Fruit fly (Drosophila melanogaster) whole organism, embryonic: ENCODE data around the gene CycB3.
A peak's percentile ranks its signal among the peaks of the same experiment; 100 is the strongest.

Source experiments
- BEAF-32 ChIP-seq: fragments of 200-800 bp; sonication (Bioruptor generic); optimal IDR thresholded peaks from 3 replicates; lab custom pipeline; 2017; ENCODE audit warnings: missing biosample characterization, missing genetic modification characterization, mild to moderate bottlenecking, moderate library complexity, missing genetic modification reagents
- Bgb ChIP-seq: fragments of 200-800 bp; sonication (Bioruptor generic); IDR thresholded peaks from 2 replicates; pipeline ENCODE4 v1.3.6; 2022; ENCODE audit warnings: missing biosample characterization, missing genetic modification characterization; ENCODE audit not compliant: partially characterized antibody
- CG10267 ChIP-seq: fragments of 200-800 bp; sonication (Bioruptor generic); optimal IDR thresholded peaks from 2 replicates; lab custom pipeline; 2018; ENCODE audit warnings: missing biosample characterization, mild to moderate bottlenecking, missing genetic modification characterization, moderate library complexity
- CG10366 ChIP-seq: fragments of 200-800 bp; sonication (Bioruptor generic); IDR thresholded peaks from 2 replicates; pipeline ENCODE4 v1.3.6; 2022; ENCODE audit warnings: missing biosample characterization, missing genetic modification characterization
- CG11247 ChIP-seq: fragments of 200-800 bp; sonication (Bioruptor generic); IDR thresholded peaks from 2 replicates; pipeline ENCODE4 v1.3.6; 2022; ENCODE audit warnings: missing biosample characterization, missing genetic modification characterization
- CG11456 ChIP-seq: fragments of 200-800 bp; sonication (Bioruptor generic); IDR thresholded peaks from 3 replicates; pipeline ENCODE4 v1.3.6; 2022; ENCODE audit warnings: missing biosample characterization, missing genetic modification characterization
- CG12071 ChIP-seq: fragments of 200-800 bp; sonication (Bioruptor generic); optimal IDR thresholded peaks from 3 replicates; lab custom pipeline; 2018; ENCODE audit warnings: missing biosample characterization, mild to moderate bottlenecking, missing genetic modification characterization
- CG12155 ChIP-seq: fragments of 200-800 bp; sonication (Bioruptor generic); optimal IDR thresholded peaks from 3 replicates; lab custom pipeline; 2016; ENCODE audit warnings: missing biosample characterization, missing genetic modification characterization
- CG12299 ChIP-seq: fragments of 200-800 bp; sonication (Bioruptor generic); optimal IDR thresholded peaks from 2 replicates; lab custom pipeline; 2018; ENCODE audit warnings: missing biosample characterization, mild to moderate bottlenecking, missing genetic modification characterization
- CG12769 ChIP-seq: fragments of 200-800 bp; sonication (Bioruptor generic); optimal IDR thresholded peaks from 2 replicates; lab custom pipeline; 2019; ENCODE audit warnings: missing biosample characterization, mild to moderate bottlenecking, missing genetic modification characterization, moderate library complexity
- CG16863 ChIP-seq: fragments of 200-800 bp; sonication (Bioruptor generic); optimal IDR thresholded peaks from 3 replicates; lab custom pipeline; 2016; ENCODE audit warnings: missing biosample characterization, missing genetic modification characterization
- CG17359 ChIP-seq: fragments of 200-800 bp; sonication (Bioruptor generic); optimal IDR thresholded peaks from 3 replicates; lab custom pipeline; 2018; ENCODE audit warnings: missing biosample characterization, mild to moderate bottlenecking, missing genetic modification characterization, moderate library complexity
- CG17912 ChIP-seq: fragments of 200-800 bp; sonication (Bioruptor generic); optimal IDR thresholded peaks from 2 replicates; lab custom pipeline; 2018; ENCODE audit warnings: missing biosample characterization, mild to moderate bottlenecking, missing genetic modification characterization
- CG1792 ChIP-seq: fragments of 200-800 bp; sonication (Bioruptor generic); optimal IDR thresholded peaks from 2 replicates; lab custom pipeline; 2016; ENCODE audit warnings: missing biosample characterization, missing genetic modification characterization
- CG18011 ChIP-seq: fragments of 200-800 bp; sonication (Bioruptor generic); optimal IDR thresholded peaks from 2 replicates; lab custom pipeline; 2017; ENCODE audit warnings: missing biosample characterization, missing genetic modification characterization, mild to moderate bottlenecking, moderate library complexity, missing genotype
- CG31388 ChIP-seq: fragments of 200-800 bp; sonication (Bioruptor generic); optimal IDR thresholded peaks from 2 replicates; lab custom pipeline; 2016; ENCODE audit warnings: missing biosample characterization, missing genetic modification characterization
- CG7372 ChIP-seq: fragments of 200-800 bp; sonication (Bioruptor generic); IDR thresholded peaks from 2 replicates; pipeline ENCODE4 v1.3.6; 2022; ENCODE audit warnings: missing biosample characterization, missing genetic modification characterization
- CG7987 ChIP-seq: fragments of 200-800 bp; sonication (Bioruptor generic); optimal IDR thresholded peaks from 2 replicates; lab custom pipeline; 2018; ENCODE audit warnings: missing biosample characterization, mild to moderate bottlenecking, missing genetic modification characterization, moderate library complexity
- D19A ChIP-seq: fragments of 200-800 bp; optimal IDR thresholded peaks from 3 replicates; lab custom pipeline; 2019; ENCODE audit warnings: missing biosample characterization, mild to moderate bottlenecking, missing genetic modification characterization, moderate library complexity
- Deaf1 ChIP-seq: fragments of 200-800 bp; optimal IDR thresholded peaks from 3 replicates; lab custom pipeline; 2019; ENCODE audit warnings: missing biosample characterization, mild to moderate bottlenecking, missing genetic modification characterization, moderate library complexity
- Dll ChIP-seq: fragments of 200-800 bp; sonication (Bioruptor generic); IDR thresholded peaks from 4 replicates; pipeline ENCODE4 v1.3.6; 2022; ENCODE audit warnings: missing biosample characterization, missing genetic modification characterization; ENCODE audit not compliant: partially characterized antibody
- E2f1 ChIP-seq: fragments of 200-800 bp; sonication (Bioruptor generic); IDR thresholded peaks from 2 replicates; pipeline ENCODE4 v1.3.6; 2022; ENCODE audit warnings: missing biosample characterization, missing genetic modification characterization
- Ets97D ChIP-seq: fragments of 200-800 bp; sonication (Bioruptor generic); optimal IDR thresholded peaks from 3 replicates; lab custom pipeline; 2016; ENCODE audit warnings: missing biosample characterization, missing genetic modification characterization
- Hmr ChIP-seq: fragments of 200-800 bp; sonication (Bioruptor generic); optimal IDR thresholded peaks from 3 replicates; lab custom pipeline; 2017; ENCODE audit warnings: mild to moderate bottlenecking, missing biosample characterization, missing genetic modification reagents, missing genetic modification characterization
- PHDP ChIP-seq: fragments of 200-800 bp; sonication (Bioruptor generic); optimal IDR thresholded peaks from 3 replicates; lab custom pipeline; 2018; ENCODE audit warnings: missing biosample characterization, mild to moderate bottlenecking, missing genetic modification characterization, moderate library complexity
- Poxn ChIP-seq: fragments of 200-800 bp; sonication (Bioruptor generic); IDR thresholded peaks from 2 replicates; pipeline ENCODE4 v1.3.6; 2022; ENCODE audit warnings: missing biosample characterization, missing genetic modification characterization
- Sox100B ChIP-seq: fragments of 200-800 bp; sonication (Bioruptor generic); optimal IDR thresholded peaks from 3 replicates; lab custom pipeline; 2018; ENCODE audit warnings: missing biosample characterization, mild to moderate bottlenecking, missing genetic modification characterization
- cad ChIP-seq: fragments of >200 bp; optimal IDR thresholded peaks from 2 replicates; lab custom pipeline; 2017; ENCODE audit warnings: missing biosample characterization, missing genetic modification characterization
- cas ChIP-seq: fragments of 200-800 bp; sonication (Bioruptor generic); IDR thresholded peaks from 2 replicates; pipeline ENCODE4 v1.3.6; 2022; ENCODE audit warnings: missing biosample characterization, missing genetic modification characterization
- cg ChIP-seq: fragments of 200-800 bp; sonication (Bioruptor generic); optimal IDR thresholded peaks from 3 replicates; lab custom pipeline; 2019; ENCODE audit warnings: missing biosample characterization, mild to moderate bottlenecking, missing genetic modification characterization, moderate library complexity
- corto ChIP-seq: fragments of 200-800 bp; sonication (Bioruptor generic); optimal IDR thresholded peaks from 2 replicates; lab custom pipeline; 2016; ENCODE audit warnings: missing biosample characterization, mild to moderate bottlenecking, missing genetic modification characterization, moderate library complexity
- crc ChIP-seq: fragments of 200-800 bp; sonication (Bioruptor generic); optimal IDR thresholded peaks from 2 replicates; lab custom pipeline; 2016; ENCODE audit warnings: missing biosample characterization, missing genetic modification characterization
- eyg ChIP-seq: fragments of 200-800 bp; sonication (Bioruptor generic); optimal IDR thresholded peaks from 3 replicates; lab custom pipeline; 2016; ENCODE audit warnings: missing biosample characterization, missing genetic modification characterization
- fd96Cb ChIP-seq: fragments of 200-800 bp; sonication (Bioruptor generic); optimal IDR thresholded peaks from 2 replicates; lab custom pipeline; 2018; ENCODE audit warnings: missing biosample characterization, mild to moderate bottlenecking, missing genetic modification characterization, moderate library complexity
- hkb ChIP-seq, 2 experiments: fragments of 200-800 bp in 1 of 2; fragments of >200 bp in 1 of 2; sonication (Bioruptor generic) in 1 of 2; IDR thresholded peaks in 1 of 2; optimal IDR thresholded peaks in 1 of 2; 2 replicates each; pipeline versions ENCODE4 v1.3.6 to Lab custom; 2017 to 2022; ENCODE audit warnings: missing biosample characterization in 1 of 2, missing genetic modification characterization in 1 of 2
- hth ChIP-seq: fragments of >200 bp; optimal IDR thresholded peaks from 2 replicates; lab custom pipeline; 2017; ENCODE audit warnings: inconsistent platforms
- jumu ChIP-seq: fragments of 200-800 bp; sonication (Bioruptor generic); optimal IDR thresholded peaks from 3 replicates; lab custom pipeline; 2016; ENCODE audit warnings: missing biosample characterization, missing genetic modification characterization
- lov ChIP-seq, 2 experiments: fragments of 200-800 bp in 1 of 2; fragments of >200 bp in 1 of 2; sonication (Bioruptor generic) in 1 of 2; IDR thresholded peaks in 1 of 2; optimal IDR thresholded peaks in 1 of 2; 2 replicates in 1 of 2; 3 replicates in 1 of 2; pipeline versions ENCODE4 v1.3.6 to Lab custom; 2017 to 2022; ENCODE audit warnings: missing biosample characterization in 1 of 2, missing genetic modification characterization in 1 of 2
- odd ChIP-seq: fragments of 200-800 bp; sonication (Bioruptor generic); optimal IDR thresholded peaks from 2 replicates; lab custom pipeline; 2017; ENCODE audit warnings: missing biosample characterization, mild to moderate bottlenecking, missing genetic modification characterization
- peb ChIP-seq: fragments of 200-800 bp; sonication (Bioruptor generic); IDR thresholded peaks from 2 replicates; pipeline ENCODE4 v1.3.6; 2022; ENCODE audit warnings: missing biosample characterization, missing genetic modification characterization
- psq ChIP-seq: fragments of 200-800 bp; sonication (Bioruptor generic); optimal IDR thresholded peaks from 2 replicates; lab custom pipeline; 2017; ENCODE audit warnings: missing biosample characterization, missing genetic modification characterization
- pzg ChIP-seq: fragments of 200-800 bp; sonication (Bioruptor generic); optimal IDR thresholded peaks from 3 replicates; lab custom pipeline; 2018; ENCODE audit warnings: missing biosample characterization, mild to moderate bottlenecking, missing genetic modification characterization, moderate library complexity
- ro ChIP-seq: fragments of 200-800 bp; sonication (Bioruptor generic); IDR thresholded peaks from 2 replicates; pipeline ENCODE4 v1.3.6; 2022; ENCODE audit warnings: missing biosample characterization, missing genetic modification characterization
- sim ChIP-seq: fragments of 200-800 bp; sonication (Bioruptor generic); IDR thresholded peaks from 2 replicates; pipeline ENCODE4 v1.3.6; 2022; ENCODE audit warnings: missing biosample characterization, missing genetic modification characterization
- so ChIP-seq: fragments of 200-800 bp; sonication (Bioruptor generic); IDR thresholded peaks from 3 replicates; pipeline ENCODE4 v1.3.6; 2022; ENCODE audit warnings: missing biosample characterization, missing genetic modification characterization
- tap ChIP-seq: fragments of 200-800 bp; optimal IDR thresholded peaks from 3 replicates; lab custom pipeline; 2019; ENCODE audit warnings: missing biosample characterization, mild to moderate bottlenecking, missing genetic modification characterization, moderate library complexity
- tgo ChIP-seq: fragments of 200-800 bp; sonication (Bioruptor generic); IDR thresholded peaks from 3 replicates; pipeline ENCODE4 v1.3.6; 2022; ENCODE audit warnings: missing biosample characterization, missing genetic modification characterization
- tx ChIP-seq: fragments of 200-800 bp; sonication (Bioruptor generic); optimal IDR thresholded peaks from 2 replicates; lab custom pipeline; 2016; ENCODE audit warnings: missing biosample characterization, missing genetic modification characterization
- zen2 ChIP-seq: fragments of 200-800 bp; sonication (Bioruptor generic); IDR thresholded peaks from 3 replicates; pipeline ENCODE4 v1.3.6; 2022; ENCODE audit warnings: missing biosample characterization, missing genetic modification characterization; ENCODE audit not compliant: partially characterized antibody
- zfh2 ChIP-seq: fragments of 200-800 bp; sonication (Bioruptor generic); optimal IDR thresholded peaks from 2 replicates; lab custom pipeline; 2016; ENCODE audit warnings: missing biosample characterization, missing genetic modification characterization

CycB3 gene

dm6 chr3R:24850420-24850819, 20.2 kb downstream of the CycB3 start, which contains the start of gene CG7006 (continued):
- TF ChIP-seq tx (peak; percentile 75), odd (no peak), CG10366 (GFP tag; lab: Robert Waterston, UW) (peak; percentile 53), D19A (tag; lab: Kevin White, UChicago) (no peak), CG17359 (tag; lab: Kevin White, UChicago) (peak; percentile 48), tgo (GFP tag; lab: Robert Waterston, UW) (no peak), sim (GFP tag; lab: Robert Waterston, UW) (no peak), crc (GFP tag; lab: Kevin White, UChicago) (peak; percentile 5), PHDP (tag; lab: Kevin White, UChicago) (no peak), CG7987 (peak; percentile 35), Bgb (peak; percentile 89), E2f1 (0 out of 2 replicates have a peak, but pooled peaks have one; percentile 42), CG18011 (GFP tag; lab: Kevin White, UChicago) (no peak), CG16863 (GFP tag; lab: Kevin White, UChicago) (peak; percentile 43), BEAF-32 (peak; percentile 84), psq (GFP tag; lab: Kevin White, UChicago) (peak; percentile 8), cas (GFP tag; lab: Robert Waterston, UW) (no peak), lov (optimal IDR thresholded peaks at IDR 0.05; lab: Kevin White, UChicago) (no peak), lov (GFP tag; IDR thresholded peaks at IDR 0.05; lab: Robert Waterston, UW) (no peak), CG17912 (GFP tag; lab: Kevin White, UChicago) (no peak), CG12071 (GFP tag; lab: Kevin White, UChicago) (no peak), jumu (GFP tag; lab: Kevin White, UChicago) (peak; percentile 74), peb (GFP tag; lab: Robert Waterston, UW) (peak; percentile 11; the same call in 1 of the 2 replicates), CG12155 (peak; percentile 85), hth (lab: Kevin White, UChicago) (no peak), CG1792 (GFP tag; lab: Kevin White, UChicago) (peak; percentile 72), so (GFP tag; lab: Robert Waterston, UW) (no peak), zfh2 (GFP tag; lab: Kevin White, UChicago) (peak; percentile 91), tap (no peak), Dll (peak; percentile 80), eyg (GFP tag; lab: Kevin White, UChicago) (peak; percentile 50), CG12769 (peak; percentile 87), Poxn (GFP tag; lab: Robert Waterston, UW) (no peak), CG10267 (peak; percentile 100), CG11247 (GFP tag; lab: Robert Waterston, UW) (peak; percentile 79), hkb (optimal IDR thresholded peaks at IDR 0.05; lab: Kevin White, UChicago) (no peak), hkb (GFP tag; IDR thresholded peaks at IDR 0.05; lab: Robert Waterston, UW) (peak; percentile 43; the same call in 1 of the 2 replicates), cad (GFP tag; lab: Kevin White, UChicago) (no peak), corto (GFP tag; lab: Kevin White, UChicago) (no peak), cg (no peak), CG7372 (GFP tag; lab: Robert Waterston, UW) (peak; percentile 49; the same call in 1 of the 2 replicates), CG12299 (tag; lab: Kevin White, UChicago) (no peak), fd96Cb (tag; lab: Kevin White, UChicago) (peak; percentile 12), Deaf1 (tag; lab: Kevin White, UChicago) (no peak), zen2 (GFP tag; lab: Robert Waterston, UW) (no peak; the same call in 2 of the 3 replicates), ro (GFP tag; lab: Robert Waterston, UW) (no peak; the same call in 1 of the 2 replicates), Hmr (GFP tag; lab: Kevin White, UChicago) (peak; percentile 73), Sox100B (no peak), Ets97D (peak; percentile 90), pzg (peak; percentile 94), CG31388 (GFP tag; lab: Kevin White, UChicago) (peak; percentile 1), CG11456 (GFP tag; lab: Robert Waterston, UW) (peak; percentile 85)
